Fruit fly (Drosophila melanogaster) whole organism, larva: ENCODE data around the gene lama.

ENCODE experiments used
- noc ChIP-seq: fragments of 200-800 bp; sonication (Bioruptor generic); optimal IDR thresholded peaks from 3 replicates; lab custom pipeline; 2019; ENCODE audit warnings: missing biosample characterization, mild to moderate bottlenecking, missing genetic modification characterization, moderate library complexity

Gene lama

DNA sequence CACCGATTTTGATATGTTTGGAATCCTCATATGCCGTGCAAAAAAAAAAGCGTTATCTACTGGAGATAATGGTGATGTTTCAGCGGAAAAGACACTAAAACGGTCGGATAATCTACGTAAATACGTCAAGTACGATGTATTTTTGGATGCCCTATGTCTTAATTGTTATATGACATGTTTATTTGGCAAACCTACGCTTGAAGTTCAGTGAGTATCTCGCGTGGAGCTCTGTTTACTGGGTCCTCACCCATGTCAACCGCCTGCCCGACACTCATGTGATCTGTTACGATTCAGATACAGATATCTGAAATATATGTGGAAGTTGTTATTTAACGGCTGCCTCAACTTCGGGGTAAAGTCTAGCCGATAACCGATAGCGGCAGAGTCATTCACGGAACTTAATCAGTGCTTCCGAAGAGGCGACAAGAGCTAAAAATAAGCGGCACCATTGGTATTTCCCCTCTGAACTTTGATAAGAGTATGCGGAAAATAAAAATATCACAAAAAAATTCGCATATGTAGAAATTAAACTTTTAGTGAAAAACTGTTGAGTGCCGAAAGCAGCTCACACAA lies 2.2 kb downstream of the lama start:
- peak; percentile 34 for TF ChIP-seq noc

DNA sequence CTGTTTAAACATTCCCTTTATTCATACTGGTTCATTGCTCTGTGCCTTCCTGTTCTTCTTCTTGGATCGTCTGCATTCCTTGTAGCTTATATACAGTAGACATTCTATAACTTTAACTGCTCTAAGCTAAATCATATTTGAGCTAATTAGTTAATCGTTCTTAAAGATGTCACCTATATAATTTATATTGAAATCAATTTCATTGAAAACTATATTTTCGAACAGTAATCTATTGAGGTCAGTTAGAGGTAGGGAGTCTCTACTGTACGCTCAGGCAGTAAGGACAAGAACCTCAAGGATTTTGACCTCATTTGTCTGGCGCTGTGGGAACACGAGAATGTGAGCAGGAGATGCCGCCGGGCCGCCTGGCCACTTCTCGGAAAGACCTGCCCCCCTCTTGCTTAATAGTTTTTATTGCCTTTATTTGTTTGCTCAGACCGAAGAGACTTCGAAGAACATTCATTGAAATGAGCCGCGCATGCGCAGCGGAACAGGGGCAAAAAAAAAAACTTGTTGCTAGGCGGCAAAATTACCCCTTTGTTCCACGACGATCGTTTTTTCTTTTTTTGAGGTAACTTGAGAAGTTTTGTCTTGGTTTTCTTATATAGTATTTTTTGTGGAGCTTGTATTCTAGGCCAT lies 2.9 kb downstream of the lama start:
- peak; percentile 16 for TF ChIP-seq noc

DNA sequence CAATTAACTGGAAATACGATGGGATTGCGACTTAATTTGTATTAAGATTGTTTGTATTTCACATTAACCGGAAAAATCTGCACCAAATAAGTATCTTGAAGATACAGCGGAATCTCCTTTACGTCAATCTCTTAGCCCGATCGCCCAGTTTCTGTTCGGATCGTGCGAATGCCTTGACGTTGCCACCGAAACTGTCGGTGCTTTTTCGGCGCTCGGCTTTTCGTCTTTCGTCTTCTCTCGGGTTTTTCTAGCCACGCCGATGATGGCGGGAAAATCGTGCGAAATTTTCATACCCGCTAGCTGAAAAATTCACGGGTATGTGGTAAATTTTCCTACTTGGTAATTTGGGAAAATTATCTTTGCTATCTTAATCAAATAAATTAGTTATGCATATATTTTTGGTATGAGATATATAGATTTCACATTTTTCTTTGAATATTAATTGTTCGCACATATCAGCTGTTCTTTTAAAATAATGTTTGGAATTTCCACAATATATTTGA lies 4.3 kb downstream of the lama start:
- no peak for TF ChIP-seq noc

DNA sequence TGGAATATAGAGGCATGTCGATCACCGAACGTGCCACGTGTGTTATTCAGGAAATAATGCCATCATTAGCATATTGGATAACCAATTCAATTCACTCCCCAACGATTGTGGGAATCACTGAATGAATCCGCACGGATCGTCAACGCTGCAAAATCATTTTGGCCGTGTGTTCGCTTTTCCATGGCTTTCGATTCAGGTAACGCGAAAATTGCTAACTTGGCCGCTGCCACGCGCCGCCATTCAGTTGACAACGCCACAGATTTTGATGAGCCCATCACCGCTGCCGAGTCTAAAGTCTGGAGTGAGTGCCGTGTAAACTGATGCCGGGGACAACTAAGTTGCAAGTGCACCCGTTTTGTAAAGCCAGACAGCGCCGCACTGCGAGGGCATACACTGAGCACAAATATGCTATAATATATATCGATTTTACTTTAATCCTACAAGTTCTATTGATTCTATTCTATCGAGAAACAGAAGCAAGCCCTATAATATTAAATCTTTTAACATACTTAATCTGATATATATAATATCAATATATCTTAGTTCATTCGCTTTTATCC lies 5.9 kb downstream of the lama start:
- TF ChIP-seq noc: no peak

DNA sequence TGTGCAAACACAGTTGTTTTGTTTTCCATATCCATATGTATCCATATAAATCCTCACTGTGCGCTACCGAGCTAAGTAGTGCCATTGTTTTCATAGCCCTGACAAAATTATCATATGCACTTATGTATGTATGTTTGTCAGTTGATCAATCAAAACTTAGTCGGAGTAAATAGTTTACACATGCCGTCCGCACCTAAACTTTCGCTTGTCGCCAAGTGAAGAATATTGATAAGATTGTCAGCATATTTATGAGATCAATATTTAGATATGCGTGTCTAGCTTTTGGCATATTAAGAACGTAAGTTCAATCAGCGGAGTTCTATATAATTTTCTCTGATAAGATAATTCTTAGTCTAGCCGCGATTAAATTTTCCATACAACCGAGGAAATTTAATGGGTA lies 6.7 kb downstream of the lama start:
- TF ChIP-seq noc: no peak

DNA sequence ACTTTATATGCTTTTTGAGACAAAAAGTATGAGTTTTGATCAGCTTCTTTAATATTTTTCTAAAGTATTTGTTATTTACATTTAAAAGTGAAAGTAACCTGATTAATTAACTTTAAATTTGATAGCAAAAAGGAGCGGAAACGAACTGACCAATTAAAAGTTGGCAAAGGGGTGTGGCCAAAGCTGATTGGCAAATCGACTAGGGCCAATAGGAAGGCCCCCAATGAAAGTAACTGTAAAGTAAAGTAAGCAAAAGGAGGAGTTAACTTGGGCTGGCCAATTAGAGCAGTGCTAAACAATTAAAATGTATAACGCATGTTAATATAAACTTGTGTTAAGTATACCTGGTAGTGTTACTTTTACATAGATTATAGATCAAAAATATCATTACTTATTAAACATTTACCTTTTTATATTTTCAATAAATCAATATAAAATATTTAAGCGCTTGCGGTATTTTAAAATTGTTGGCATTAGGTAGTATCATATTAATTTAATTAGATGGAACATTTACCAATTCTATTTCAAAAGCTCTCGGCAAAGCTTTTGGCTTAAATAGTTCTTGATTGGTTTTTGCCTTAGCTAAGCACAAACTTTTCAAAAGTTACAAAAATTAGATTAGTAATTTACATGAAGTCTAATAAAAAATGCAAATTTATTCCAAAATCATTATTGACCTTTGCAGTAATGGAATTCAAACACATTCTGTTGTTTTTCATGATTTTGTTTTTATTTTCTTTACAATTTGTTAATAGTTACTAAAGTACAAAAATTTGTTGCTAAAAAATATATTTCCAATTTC lies 12.6 kb downstream of the lama start:
- no peak for TF ChIP-seq noc

DNA sequence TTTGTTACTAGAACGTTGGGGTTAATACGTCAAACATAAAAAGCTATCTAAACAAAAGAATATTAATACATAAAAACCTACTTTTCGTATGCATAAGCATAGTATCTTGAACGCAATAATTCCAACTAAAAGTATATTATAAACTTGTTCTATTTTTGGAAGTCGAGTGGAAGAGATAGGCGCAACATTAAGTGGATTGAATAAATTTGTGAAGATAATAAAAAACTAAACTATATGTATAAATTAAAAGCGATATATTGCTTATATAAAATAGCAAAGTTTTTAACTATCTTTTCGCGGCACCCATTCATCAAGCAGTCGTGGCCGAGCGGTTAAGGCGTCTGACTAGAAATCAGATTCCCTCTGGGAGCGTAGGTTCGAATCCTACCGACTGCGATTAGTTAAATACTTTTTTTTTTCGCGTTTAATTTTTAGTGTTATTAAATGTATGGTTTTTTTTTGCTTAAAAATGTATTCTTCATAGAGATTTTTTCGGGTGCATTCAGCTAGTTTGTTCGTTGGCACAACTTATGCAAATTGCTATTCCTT lies 13.9 kb downstream of the lama start:
- peak; percentile 60 for TF ChIP-seq noc

DNA sequence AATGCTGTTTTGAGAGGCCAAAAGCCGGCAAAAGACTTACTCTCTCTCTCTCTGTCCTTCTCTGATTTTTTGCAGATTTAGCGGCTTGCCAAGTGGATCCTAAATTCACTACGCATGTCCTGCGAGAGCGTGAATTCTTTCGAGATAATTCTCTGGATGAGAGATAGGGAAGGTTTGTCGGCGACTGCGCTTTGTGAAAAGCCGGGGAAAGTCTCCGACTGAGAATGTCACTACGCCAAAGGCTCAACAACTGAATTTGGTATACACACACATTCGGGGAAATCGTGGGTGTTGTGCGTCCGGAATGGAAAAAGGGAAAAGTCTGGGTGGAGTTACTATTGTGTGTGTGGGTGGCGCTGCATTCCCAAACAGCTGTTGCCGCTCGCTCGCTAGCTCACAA lies 26.3 kb downstream of the lama start:
- TF ChIP-seq noc: no peak

DNA sequence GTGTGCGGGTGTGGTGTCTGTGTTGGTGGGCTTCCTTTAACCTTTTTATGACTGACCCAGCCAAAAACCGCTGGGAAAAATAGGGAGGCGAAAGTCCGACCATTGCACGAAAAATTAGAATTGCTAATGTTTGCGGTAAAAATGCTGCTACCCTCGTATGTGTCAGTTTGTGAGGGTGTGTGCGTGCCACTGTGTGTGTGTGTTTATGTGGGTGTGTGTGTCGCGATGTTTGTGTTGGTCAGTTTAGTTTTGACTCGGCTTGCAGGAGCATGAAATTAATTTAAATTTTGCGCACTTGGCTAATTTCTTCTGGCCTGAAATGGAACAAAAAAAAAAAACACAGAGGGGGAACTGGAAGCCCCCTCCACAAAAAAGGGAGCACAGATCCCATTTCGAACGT lies 27.9 kb downstream of the lama start:
- TF ChIP-seq noc: no peak

DNA sequence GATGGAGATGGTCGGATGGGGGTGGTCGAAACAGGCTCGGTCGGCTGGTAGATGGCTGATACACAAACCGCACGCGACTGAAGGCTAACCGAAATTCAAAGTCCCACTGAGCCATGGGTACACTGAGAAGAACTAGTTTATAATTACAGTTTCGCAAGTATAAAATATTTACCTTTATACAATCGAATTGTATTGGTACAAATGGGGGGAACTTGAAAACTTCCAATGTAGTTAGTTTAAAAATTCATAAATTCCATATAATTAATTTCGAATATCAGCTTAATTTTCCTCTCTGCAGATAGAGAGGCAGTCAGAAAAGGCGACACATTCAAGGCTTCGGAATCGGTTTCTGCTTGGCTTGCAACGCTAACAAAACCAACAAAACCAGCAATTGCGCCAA lies 58.5 kb downstream of the lama start:
- TF ChIP-seq noc: no peak
